Fruit fly (Drosophila melanogaster): ENCODE data around the gene CG33271.
A peak's percentile ranks its signal among the peaks of the same experiment; 100 is the strongest.

The CG33271 gene

DNA sequence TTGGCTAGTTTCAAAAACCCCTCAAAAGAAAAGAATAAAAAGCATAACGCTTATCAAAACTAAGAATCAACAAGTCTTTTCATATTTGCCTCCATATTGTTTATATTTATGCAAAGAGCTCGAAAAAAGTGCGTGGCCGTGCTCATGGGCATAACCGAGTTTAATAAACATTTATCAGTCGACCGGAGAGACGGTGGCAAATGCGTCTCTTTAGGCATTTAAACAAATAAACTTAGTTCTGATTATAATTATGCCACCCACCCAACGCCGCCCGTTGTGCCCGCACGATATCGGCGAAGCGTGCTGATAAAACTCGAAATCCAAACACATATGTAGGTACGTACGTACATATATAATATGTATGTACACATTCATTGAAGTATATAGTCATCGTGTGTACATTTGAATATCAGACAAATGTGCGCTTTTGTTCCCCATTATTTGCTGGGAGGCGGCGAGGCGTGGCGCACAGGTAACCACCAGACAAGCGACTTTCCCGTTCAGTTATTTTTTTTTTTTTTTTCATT lies 48.8 kb downstream of the CG33271 start (continued):
- TF ChIP-seq CG17361 (GFP tag; IDR thresholded peaks at IDR 0.05) (no peak), HLH54F (GFP tag; optimal IDR thresholded peaks at IDR 0.05) (no peak), Adf1 (GFP tag; IDR thresholded peaks at IDR 0.05) (no peak), CG12155 (GFP tag; optimal IDR thresholded peaks at IDR 0.05) (no peak), CG18262 (tag; optimal IDR thresholded peaks at IDR 0.05) (no peak), Ptx1 (GFP tag; IDR thresholded peaks at IDR 0.05) (no peak), CHES-1-like (GFP tag; optimal IDR thresholded peaks at IDR 0.05) (no peak), CG6854 (GFP tag; optimal IDR thresholded peaks at IDR 0.05) (no peak), D19A (tag; optimal IDR thresholded peaks at IDR 0.05) (no peak), Usf (GFP tag; optimal IDR thresholded peaks at IDR 0.05) (no peak), CG1529 (GFP tag; optimal IDR thresholded peaks at IDR 0.05) (no peak), CG3726 (GFP tag; IDR thresholded peaks at IDR 0.05) (no peak), Hey (tag; optimal IDR thresholded peaks at IDR 0.05) (peak; percentile 26), H2.0 (GFP tag; IDR thresholded peaks at IDR 0.05) (no peak), crp (GFP tag; optimal IDR thresholded peaks at IDR 0.05) (no peak), en (GFP tag; optimal IDR thresholded peaks at IDR 0.05) (no peak), CG8089 (GFP tag; optimal IDR thresholded peaks at IDR 0.05) (no peak), CG2202 (tag; optimal IDR thresholded peaks at IDR 0.05) (no peak), CG4328 (GFP tag; optimal IDR thresholded peaks at IDR 0.05) (peak; percentile 18), Sox100B (GFP tag; optimal IDR thresholded peaks at IDR 0.05) (peak; percentile 7), Gug (GFP tag; IDR thresholded peaks at IDR 0.05) (no peak), ham (GFP tag; IDR thresholded peaks at IDR 0.05) (no peak), CG18619 (GFP tag; optimal IDR thresholded peaks at IDR 0.05) (peak; percentile 3), Mes4 (GFP tag; optimal IDR thresholded peaks at IDR 0.05) (no peak), Bgb (GFP tag; IDR thresholded peaks at IDR 0.05; ENCODE audit: partially characterized antibody) (no peak), CG18011 (GFP tag; optimal IDR thresholded peaks at IDR 0.05) (no peak), B-H1 (GFP tag; IDR thresholded peaks at IDR 0.05) (no peak), CG14965 (GFP tag; optimal IDR thresholded peaks at IDR 0.05; ENCODE audit: borderline replicate concordance) (no peak), CG31441 (GFP tag; IDR thresholded peaks at IDR 0.05) (no peak), Pdp1 (GFP tag; optimal IDR thresholded peaks at IDR 0.05) (peak in 1 of 2 experiments; percentile 43), CG43689 (GFP tag; IDR thresholded peaks at IDR 0.05) (no peak), CG10431 (GFP tag; optimal IDR thresholded peaks at IDR 0.05) (no peak), CG10366 (GFP tag; IDR thresholded peaks at IDR 0.05) (no peak), Ets65A (GFP tag) (no peak), cg (GFP tag; optimal IDR thresholded peaks at IDR 0.05) (no peak), Dll (GFP tag; IDR thresholded peaks at IDR 0.05; ENCODE audit: partially characterized antibody) (no peak), CG9437 (GFP tag; optimal IDR thresholded peaks at IDR 0.05) (no peak), Nf-YB (GFP tag; optimal IDR thresholded peaks at IDR 0.05) (no peak), Ada2b (GFP tag; IDR thresholded peaks at IDR 0.05) (no peak), z (GFP tag; IDR thresholded peaks at IDR 0.05) (no peak), CG12659 (GFP tag; optimal IDR thresholded peaks at IDR 0.05) (no peak), so (GFP tag; IDR thresholded peaks at IDR 0.05) (no peak), al (GFP tag; IDR thresholded peaks at IDR 0.05) (no peak), NC2α (GFP tag; optimal IDR thresholded peaks at IDR 0.05) (no peak), Opbp (GFP tag; IDR thresholded peaks at IDR 0.05; ENCODE audit: partially characterized antibody) (no peak), CG9932 (GFP tag; IDR thresholded peaks at IDR 0.05) (no peak), Doc2 (GFP tag; IDR thresholded peaks at IDR 0.05) (no peak), MBD-R2 (GFP tag; IDR thresholded peaks at IDR 0.05) (no peak; the same call in 1 of the 2 replicates), CG16815 (GFP tag; optimal IDR thresholded peaks at IDR 0.05) (no peak), E2f2 (GFP tag; IDR thresholded peaks at IDR 0.05) (no peak), nerfin-2 (GFP tag; IDR thresholded peaks at IDR 0.05; ENCODE audit: partially characterized antibody) (no peak), CG6813 (GFP tag; optimal IDR thresholded peaks at IDR 0.05) (peak; percentile 60)

All from whole organism, embryonic.